Worm (Caenorhabditis elegans) whole organism, midembryonic: ENCODE measurements around the gene Y82E9BL.3.

Source experiments
- T22C8.4 ChIP-seq: fragments of 200-800 bp; sonication (Bioruptor generic); IDR thresholded peaks from 2 replicates; pipeline ENCODE4 v1.3.6; 2022; ENCODE audit warnings: missing genetic modification characterization, missing compliant biosample characterization
- cog-1 ChIP-seq: sonication (generic microtip); optimal IDR thresholded peaks from 2 replicates; lab custom pipeline; 2016; ENCODE audit warnings: missing genetic modification characterization, missing compliant biosample characterization
- flt-1 ChIP-seq: fragments of 200-800 bp; sonication (Bioruptor generic); IDR thresholded peaks from 2 replicates; pipeline ENCODE4 v1.3.6; 2022; ENCODE audit warnings: missing genetic modification characterization, missing compliant biosample characterization
- klf-2 ChIP-seq: fragments of 200-800 bp; sonication (Bioruptor generic); conservative IDR thresholded peaks from 2 replicates; pipeline ENCODE4 v1.3.6; 2022; ENCODE audit warnings: missing genetic modification reagents, missing genetic modification characterization, missing compliant biosample characterization
- med-1 ChIP-seq: sonication (generic microtip); optimal IDR thresholded peaks from 2 replicates; lab custom pipeline; 2017; ENCODE audit warnings: missing genetic modification characterization, mild to moderate bottlenecking, missing compliant biosample characterization, antibody characterized with exemption, missing genetic modification reagents; ENCODE audit not compliant: insufficient read depth
- ztf-29 ChIP-seq: fragments of 200-800 bp; sonication (Bioruptor generic); IDR thresholded peaks from 2 replicates; pipeline ENCODE4 v1.3.6; 2022; ENCODE audit warnings: missing genetic modification reagents, missing genetic modification characterization, missing compliant biosample characterization

ce11 chrIII:1323555-1323954, 27.1 kb downstream of the Y82E9BL.3 start:
- TF ChIP-seq flt-1 (GFP tag; lab: Robert Waterston, UW) (no peak), klf-2 (no peak), T22C8.4 (no peak), med-1 (GFP tag; lab: Kevin White, UChicago) (no peak), ztf-29 (GFP tag; lab: Robert Waterston, UW) (no peak), cog-1 (tag; lab: Kevin White, UChicago) (no peak)
